Fruit fly (Drosophila melanogaster): Measurements from ENCODE around the gene CG14630.

Gene CG14630

dm6 chrX:1026511-1026910, 4.8 kb upstream of the CG14630 start, which contains the start of the genes CG32814, CG11638 and CG3021:
CG32814 (minus strand) TSS chrX:1026700.
CG11638 (minus strand) TSS chrX:1026703.
CG3021 (plus strand) TSS chrX:1026791.
- TF ChIP-seq CG8159 (tag; optimal IDR thresholded peaks at IDR 0.05) (no peak), CG17806 (tag; optimal IDR thresholded peaks at IDR 0.05) (no peak), Ets98B (GFP tag; IDR thresholded peaks at IDR 0.05) (0 out of 2 replicates have a peak, but pooled peaks have one; percentile 16), CG34367 (tag; optimal IDR thresholded peaks at IDR 0.05) (no peak), CG4496 (GFP tag; IDR thresholded peaks at IDR 0.05) (peak; percentile 43; the same call in 1 of the 3 replicates)

DNA sequence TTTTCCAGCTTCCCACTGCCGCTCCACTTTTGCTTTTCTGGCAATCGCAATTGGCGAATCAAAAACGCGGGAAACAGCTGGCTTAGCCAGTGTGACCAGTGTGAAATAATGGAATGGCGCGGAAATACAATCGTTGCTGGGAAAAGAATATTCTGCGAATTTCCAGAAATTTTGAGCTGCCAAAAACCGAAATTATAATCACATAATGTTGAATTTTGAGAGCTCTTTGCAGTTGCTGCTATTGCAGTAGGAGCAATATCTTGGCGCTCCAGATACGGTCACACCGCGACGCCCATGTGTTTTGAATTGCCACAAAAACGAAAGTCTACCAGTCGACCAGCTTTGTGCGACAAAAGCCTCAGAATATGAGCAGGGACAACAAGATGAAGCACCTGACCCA, 818 bp upstream of the CG14630 start, which contains the start of the genes Cdc45 and Rpp21:
Gene Cdc45 (minus strand): TSS at position 79 of the 400 bp plus-strand sequence.
Gene Rpp21 (plus strand): TSS at position 281 of the 400 bp plus-strand sequence.
- TF ChIP-seq CG8159 (tag; optimal IDR thresholded peaks at IDR 0.05) (peak; percentile 6), CG15710 (tag; optimal IDR thresholded peaks at IDR 0.05) (no peak), D1 (tag; optimal IDR thresholded peaks at IDR 0.05) (no peak)

DNA sequence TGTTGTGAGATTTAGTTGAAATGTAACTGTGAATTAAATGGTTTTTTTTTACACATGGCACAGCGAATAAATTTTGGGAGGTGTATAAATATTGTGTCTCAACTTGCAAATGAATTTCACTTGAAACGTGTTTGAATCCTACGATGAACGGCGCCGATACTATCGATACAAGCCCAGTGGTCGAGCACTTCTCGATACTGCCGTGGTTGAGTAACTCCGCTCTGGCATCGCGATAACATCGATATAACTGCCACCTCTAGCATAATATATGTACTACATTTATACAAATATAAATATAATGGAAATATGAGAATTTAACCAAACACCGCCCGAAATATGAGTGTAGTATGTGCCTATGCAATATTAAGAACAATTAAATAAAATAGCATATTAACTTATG, 1.8 kb downstream of the CG14630 start:
- TF ChIP-seq CG12605 (GFP tag; IDR thresholded peaks at IDR 0.05) = no peak
- TF ChIP-seq Ets98B (GFP tag; IDR thresholded peaks at IDR 0.05) = 0 out of 2 replicates have a peak, but pooled peaks have one; percentile 11
- TF ChIP-seq CG4496 (GFP tag; IDR thresholded peaks at IDR 0.05) = peak; percentile 46; the same call in 2 of the 3 replicates

DNA sequence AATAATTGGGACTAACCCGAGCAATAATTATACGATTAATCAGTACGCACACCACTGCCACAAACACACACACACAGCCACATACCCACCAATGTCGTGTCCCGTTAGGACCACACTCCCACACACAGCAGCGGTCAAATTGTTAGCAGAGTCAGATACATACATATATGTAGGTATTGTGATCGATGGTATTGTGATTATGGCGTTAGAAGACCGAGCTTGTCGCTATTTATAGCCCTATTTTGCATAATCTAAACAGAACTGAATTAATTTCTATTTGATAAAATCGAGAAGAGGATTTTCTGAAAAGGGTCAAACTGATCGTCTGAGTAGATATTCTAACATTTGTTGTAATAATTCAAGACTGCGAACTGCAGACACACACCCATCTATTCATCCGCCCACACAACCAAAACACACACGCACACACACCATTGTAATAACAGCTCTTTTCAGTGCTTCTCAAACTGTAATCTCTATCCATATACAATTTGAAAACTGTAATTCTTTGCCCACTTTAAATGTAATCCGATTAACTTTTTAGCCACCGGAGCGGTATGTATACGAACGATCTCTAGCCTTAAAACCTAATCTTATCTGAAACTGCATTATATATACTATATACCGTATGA, 10.2 kb downstream of the CG14630 start:
- TF ChIP-seq fd96Ca (GFP tag; IDR thresholded peaks at IDR 0.05) (no peak), CG14655 (GFP tag; optimal IDR thresholded peaks at IDR 0.05) (no peak), CG8159 (tag; optimal IDR thresholded peaks at IDR 0.05) (peak; percentile 30), CG17806 (tag; optimal IDR thresholded peaks at IDR 0.05) (peak; percentile 17), CG13204 (GFP tag; optimal IDR thresholded peaks at IDR 0.05) (no peak), Ets98B (GFP tag; IDR thresholded peaks at IDR 0.05) (0 out of 2 replicates have a peak, but pooled peaks have one; percentile 19), CG12605 (GFP tag; IDR thresholded peaks at IDR 0.05) (no peak), CG10348 (GFP tag; IDR thresholded peaks at IDR 0.05) (no peak), CG32121 (GFP tag; IDR thresholded peaks at IDR 0.05) (peak; percentile 41), Snoo (tag; optimal IDR thresholded peaks at IDR 0.05) (peak; percentile 29), D1 (tag; optimal IDR thresholded peaks at IDR 0.05) (no peak), CG34367 (tag; optimal IDR thresholded peaks at IDR 0.05) (peak; percentile 21), CG8301 (tag; optimal IDR thresholded peaks at IDR 0.05) (peak; percentile 44), CG9948 (tag; optimal IDR thresholded peaks at IDR 0.05) (peak; percentile 13), Pif1A (GFP tag; optimal IDR thresholded peaks at IDR 0.05) (peak; percentile 22), gl (tag; optimal IDR thresholded peaks at IDR 0.05) (no peak), rn (GFP tag; IDR thresholded peaks at IDR 0.05) (no peak), Pif1B (GFP tag; optimal IDR thresholded peaks at IDR 0.05) (peak; percentile 3), CG15710 (tag; optimal IDR thresholded peaks at IDR 0.05) (peak; percentile 10), CG4496 (GFP tag; IDR thresholded peaks at IDR 0.05) (peak; percentile 74; the same call in 2 of the 3 replicates), EcR (GFP tag; optimal IDR thresholded peaks at IDR 0.05) (no peak)

dm6 chrX:1045924-1046323, 14.6 kb downstream of the CG14630 start, which contains the start of gene CG42259:
CG42259 (plus strand) TSS chrX:1046224.
- no peak for TF ChIP-seq EcR (GFP tag; optimal IDR thresholded peaks at IDR 0.05)
- no peak for TF ChIP-seq rn (GFP tag; IDR thresholded peaks at IDR 0.05)
- no peak for TF ChIP-seq gl (tag; optimal IDR thresholded peaks at IDR 0.05)
- TF ChIP-seq CG13204 (GFP tag; optimal IDR thresholded peaks at IDR 0.05) = no peak
- TF ChIP-seq Snoo (tag; optimal IDR thresholded peaks at IDR 0.05) = no peak
- TF ChIP-seq Pif1A (GFP tag; optimal IDR thresholded peaks at IDR 0.05) = no peak
- TF ChIP-seq CG34367 (tag; optimal IDR thresholded peaks at IDR 0.05) = no peak
- no peak for TF ChIP-seq CG10348 (GFP tag; IDR thresholded peaks at IDR 0.05)
- TF ChIP-seq CG8301 (tag; optimal IDR thresholded peaks at IDR 0.05) = no peak
- no peak for TF ChIP-seq CG12605 (GFP tag; IDR thresholded peaks at IDR 0.05)
- no peak for TF ChIP-seq CG9948 (tag; optimal IDR thresholded peaks at IDR 0.05)
- TF ChIP-seq CG14655 (GFP tag; optimal IDR thresholded peaks at IDR 0.05) = no peak
- TF ChIP-seq CG15710 (tag; optimal IDR thresholded peaks at IDR 0.05) = no peak
- TF ChIP-seq fd96Ca (GFP tag; IDR thresholded peaks at IDR 0.05) = no peak
- no peak for TF ChIP-seq Ets98B (GFP tag; IDR thresholded peaks at IDR 0.05)

DNA sequence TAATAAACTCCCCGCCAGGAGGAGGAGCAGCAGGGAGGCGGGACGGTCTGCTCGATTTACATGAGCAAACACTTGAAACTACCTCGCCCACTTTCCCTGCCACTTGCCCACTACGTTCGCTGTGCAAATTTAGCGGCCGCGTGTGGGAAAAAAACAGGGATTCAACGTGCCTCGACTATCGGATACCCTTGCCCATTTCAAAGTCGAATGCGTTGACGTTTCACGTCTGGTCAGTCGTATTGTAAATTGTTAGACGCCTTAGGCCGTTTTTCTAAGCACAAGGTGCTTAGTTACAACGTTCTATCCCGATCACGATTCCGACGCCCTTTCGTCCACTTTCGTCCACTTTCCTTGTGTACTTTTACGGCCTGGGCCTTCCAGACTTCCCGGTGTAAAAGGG, 16.4 kb downstream of the CG14630 start:
- TF ChIP-seq rn (GFP tag; IDR thresholded peaks at IDR 0.05) = no peak
- no peak for TF ChIP-seq CG32121 (GFP tag; IDR thresholded peaks at IDR 0.05)
- no peak for TF ChIP-seq CG9948 (tag; optimal IDR thresholded peaks at IDR 0.05)
- no peak for TF ChIP-seq CG15710 (tag; optimal IDR thresholded peaks at IDR 0.05)

DNA sequence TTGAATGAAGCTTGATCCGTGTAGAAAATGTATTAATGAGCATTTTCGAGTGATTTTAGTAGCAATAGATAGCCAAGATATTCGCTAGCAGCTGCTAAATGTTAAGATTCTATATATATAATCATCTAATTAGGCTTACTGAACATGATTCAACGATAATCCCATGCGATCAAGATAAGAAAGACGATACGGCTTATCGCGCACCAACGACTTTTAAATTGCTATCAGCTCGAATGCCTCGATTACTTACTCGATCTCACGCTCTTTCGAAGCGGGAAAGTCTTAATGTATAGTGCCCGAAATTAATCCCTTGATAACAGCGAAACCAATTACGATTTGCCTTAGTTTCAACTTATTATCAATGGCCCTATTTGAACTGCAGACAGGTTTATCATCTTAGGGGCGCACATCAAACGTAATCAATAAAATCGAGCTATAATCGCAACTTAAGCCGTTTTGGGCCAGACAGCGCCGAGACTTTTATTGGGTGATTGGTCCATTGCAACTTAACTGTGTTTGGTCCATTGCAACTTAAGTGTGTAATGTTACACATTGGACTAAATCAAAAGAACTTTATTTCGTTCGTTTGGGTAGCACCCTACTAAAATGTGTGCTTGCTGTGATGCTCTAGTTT, 19.4 kb downstream of the CG14630 start:
- TF ChIP-seq CG34367 (tag; optimal IDR thresholded peaks at IDR 0.05) = no peak
- no peak for TF ChIP-seq Pif1B (GFP tag; optimal IDR thresholded peaks at IDR 0.05)
- TF ChIP-seq EcR (GFP tag; optimal IDR thresholded peaks at IDR 0.05) = no peak
- no peak for TF ChIP-seq Ets98B (GFP tag; IDR thresholded peaks at IDR 0.05)
- TF ChIP-seq CG4496 (GFP tag; IDR thresholded peaks at IDR 0.05) = no peak
- no peak for TF ChIP-seq CG8301 (tag; optimal IDR thresholded peaks at IDR 0.05)
- TF ChIP-seq CG32121 (GFP tag; IDR thresholded peaks at IDR 0.05) = no peak
- TF ChIP-seq CG15710 (tag; optimal IDR thresholded peaks at IDR 0.05) = no peak
- no peak for TF ChIP-seq CG17806 (tag; optimal IDR thresholded peaks at IDR 0.05)
- no peak for TF ChIP-seq CG8159 (tag; optimal IDR thresholded peaks at IDR 0.05)
- no peak for TF ChIP-seq CG13204 (GFP tag; optimal IDR thresholded peaks at IDR 0.05)
- no peak for TF ChIP-seq CG12605 (GFP tag; IDR thresholded peaks at IDR 0.05)
